Fruit fly (Drosophila melanogaster) whole organism, adult: ENCODE data around the gene CG42323.

Experiments
- CG11617 ChIP-seq: fragments of 200-800 bp; sonication (Bioruptor generic); optimal IDR thresholded peaks from 2 replicates; lab custom pipeline; 2017; ENCODE audit warnings: mild to moderate bottlenecking, missing biosample characterization, missing genetic modification reagents, missing genetic modification characterization
- CG12768 ChIP-seq: fragments of 200-800 bp; sonication (Bioruptor generic); optimal IDR thresholded peaks from 2 replicates; lab custom pipeline; 2017; ENCODE audit warnings: missing biosample characterization, missing genetic modification characterization, mild to moderate bottlenecking, moderate library complexity, missing genetic modification reagents
- CG14711 ChIP-seq: fragments of 200-800 bp; sonication (Bioruptor generic); optimal IDR thresholded peaks from 2 replicates; lab custom pipeline; 2018; ENCODE audit warnings: missing biosample characterization, mild to moderate bottlenecking, missing genetic modification characterization, moderate library complexity
- CG1620 ChIP-seq: fragments of 200-800 bp; sonication (Bioruptor generic); optimal IDR thresholded peaks from 2 replicates; lab custom pipeline; 2016; ENCODE audit warnings: missing biosample characterization, missing genetic modification characterization
- CG33017 ChIP-seq: fragments of 200-800 bp; sonication (Bioruptor generic); optimal IDR thresholded peaks from 2 replicates; lab custom pipeline; 2018; ENCODE audit warnings: missing biosample characterization, mild to moderate bottlenecking, missing genetic modification characterization, moderate library complexity
- CG5204 ChIP-seq: fragments of 200-800 bp; sonication (Bioruptor generic); optimal IDR thresholded peaks from 2 replicates; lab custom pipeline; 2016; ENCODE audit warnings: missing biosample characterization, missing genetic modification characterization
- CG7045 ChIP-seq: fragments of 200-800 bp; sonication (Bioruptor generic); optimal IDR thresholded peaks from 2 replicates; lab custom pipeline; 2017; ENCODE audit warnings: missing biosample characterization, mild to moderate bottlenecking, missing genetic modification characterization
- CG7101 ChIP-seq: fragments of 200-800 bp; sonication (Bioruptor generic); optimal IDR thresholded peaks from 2 replicates; lab custom pipeline; 2018; ENCODE audit warnings: missing biosample characterization, mild to moderate bottlenecking, missing genetic modification characterization, moderate library complexity
- Crg-1 ChIP-seq: fragments of 200-800 bp; sonication (Bioruptor generic); optimal IDR thresholded peaks from 2 replicates; lab custom pipeline; 2016; ENCODE audit warnings: missing biosample characterization, missing genetic modification characterization
- Hr96 ChIP-seq: fragments of 200-800 bp; sonication (Bioruptor generic); optimal IDR thresholded peaks from 2 replicates; lab custom pipeline; 2016; ENCODE audit warnings: missing biosample characterization, missing genetic modification characterization
- Mnt ChIP-seq: fragments of 200-800 bp; sonication (Bioruptor generic); optimal IDR thresholded peaks from 2 replicates; lab custom pipeline; 2016; ENCODE audit warnings: missing biosample characterization, mild to moderate bottlenecking, missing genetic modification characterization
- bab1 ChIP-seq: fragments of 200-800 bp; sonication (Bioruptor generic); optimal IDR thresholded peaks from 3 replicates; lab custom pipeline; 2019; ENCODE audit warnings: missing biosample characterization, mild to moderate bottlenecking, missing genetic modification characterization, moderate library complexity
- cic ChIP-seq: fragments of 200-800 bp; sonication (Bioruptor generic); optimal IDR thresholded peaks from 2 replicates; lab custom pipeline; 2017; ENCODE audit warnings: missing biosample characterization, mild to moderate bottlenecking, missing genetic modification characterization, moderate library complexity
- cnc ChIP-seq, 2 experiments: fragments of >200 bp; optimal IDR thresholded peaks; 2 replicates each; lab custom pipeline; 2017
- kay ChIP-seq: fragments of 200-800 bp; sonication (Bioruptor generic); peaks from one replicate; lab custom pipeline; 2016; ENCODE audit warnings: missing biosample characterization, missing genetic modification characterization, borderline replicate concordance
- ovo ChIP-seq: fragments of 200-800 bp; sonication (Bioruptor generic); optimal IDR thresholded peaks from 2 replicates; lab custom pipeline; 2016; ENCODE audit warnings: missing biosample characterization, missing genetic modification characterization
- pad ChIP-seq: fragments of 200-800 bp; sonication (Bioruptor generic); optimal IDR thresholded peaks from 3 replicates; lab custom pipeline; 2017; ENCODE audit warnings: missing biosample characterization, missing genetic modification characterization, mild to moderate bottlenecking, moderate library complexity, missing genetic modification reagents
- tj ChIP-seq: fragments of 200-800 bp; sonication (Bioruptor generic); optimal IDR thresholded peaks from 3 replicates; lab custom pipeline; 2017; ENCODE audit warnings: missing biosample characterization, mild to moderate bottlenecking, missing genetic modification characterization, moderate library complexity
- toe ChIP-seq: fragments of 200-800 bp; sonication (Bioruptor generic); optimal IDR thresholded peaks from 2 replicates; lab custom pipeline; 2016; ENCODE audit warnings: missing biosample characterization, missing genetic modification characterization

CG42323 gene

DNA sequence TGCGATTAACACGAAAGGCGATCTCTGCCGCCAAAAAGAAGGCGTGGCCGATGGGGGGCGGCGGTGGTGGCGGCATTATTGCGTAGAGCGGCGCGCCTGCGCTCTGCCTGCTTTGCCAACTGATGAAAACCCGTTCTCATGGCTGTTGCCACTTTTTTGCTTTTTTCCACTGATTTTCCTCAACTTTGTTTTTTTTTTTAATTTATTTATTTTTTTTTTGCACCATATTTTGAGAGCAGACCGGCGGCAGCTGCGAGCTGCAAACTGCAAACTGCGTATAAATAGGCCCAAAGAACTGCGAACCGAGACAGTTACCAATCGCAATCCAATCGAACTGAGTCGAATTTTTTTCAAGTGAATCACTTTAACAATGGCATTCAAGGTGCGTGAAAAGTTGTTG lies at the start of gene CG42323:
Gene CG42323, plus strand, starts transcription at position 302 of the 400 bp plus-strand sequence.
- TF ChIP-seq CG7045 (GFP tag; lab: Kevin White, UChicago) = no peak
- no peak for TF ChIP-seq CG5204
- no peak for TF ChIP-seq CG11617 (GFP tag; lab: Kevin White, UChicago)
- TF ChIP-seq ovo (GFP tag; lab: Kevin White, UChicago) = no peak
- TF ChIP-seq bab1 (GFP tag; lab: Kevin White, UChicago) = no peak
- TF ChIP-seq CG14711 = no peak
- TF ChIP-seq CG33017 (tag; lab: Kevin White, UChicago) = no peak
- TF ChIP-seq cic (GFP tag; lab: Kevin White, UChicago) = no peak
- no peak for TF ChIP-seq kay
- no peak for TF ChIP-seq toe
- no peak for TF ChIP-seq Hr96
- no peak for TF ChIP-seq Mnt (GFP tag; lab: Kevin White, UChicago)
- TF ChIP-seq CG7101 (tag; lab: Kevin White, UChicago) = no peak
- no peak for TF ChIP-seq cnc (optimal IDR thresholded peaks at IDR 0.05; lab: Kevin White, UChicago)
- no peak for TF ChIP-seq pad (GFP tag; lab: Kevin White, UChicago)

DNA sequence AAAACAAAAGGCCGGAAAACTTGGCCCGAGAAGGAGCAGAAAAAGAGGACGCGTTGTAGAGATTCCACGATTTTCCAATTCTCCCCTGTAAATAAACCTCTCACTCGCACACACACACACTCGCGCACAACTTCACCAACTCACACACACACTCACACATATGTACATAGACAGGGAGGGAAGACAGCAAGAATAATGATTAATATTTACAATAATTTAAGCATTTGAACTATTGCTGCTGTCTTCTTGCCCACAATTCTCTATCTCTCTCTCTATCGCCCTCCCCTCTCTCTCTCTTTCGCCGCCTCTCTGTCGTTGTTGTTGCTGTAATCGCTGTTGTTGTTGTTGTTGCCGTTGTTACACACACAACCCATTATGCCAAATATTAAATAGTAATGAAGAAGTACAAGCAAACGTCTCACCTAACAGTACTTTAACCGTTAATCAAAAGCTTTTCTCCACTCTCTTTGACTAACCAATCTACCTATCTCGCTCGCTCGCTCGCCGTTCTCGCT lies 47.7 kb upstream of the CG42323 start:
- TF ChIP-seq cnc (optimal IDR thresholded peaks at IDR 0.05; lab: Kevin White, UChicago) (no peak), pad (GFP tag; lab: Kevin White, UChicago) (peak; percentile 71), kay (no peak), bab1 (GFP tag; lab: Kevin White, UChicago) (no peak), cic (GFP tag; lab: Kevin White, UChicago) (peak; percentile 34), ovo (GFP tag; lab: Kevin White, UChicago) (peak; percentile 87), Hr96 (no peak)

dm6 chrX:18379791-18380190 lies 42.4 kb upstream of the CG42323 start, which contains the start of the genes por and CG6179:
Gene por, minus strand, starts transcription at chrX:18379854.
Gene CG6179, plus strand, starts transcription at chrX:18380082.
- TF ChIP-seq toe = no peak
- TF ChIP-seq CG7101 (tag; lab: Kevin White, UChicago) = no peak
- TF ChIP-seq cnc (optimal IDR thresholded peaks at IDR 0.05; lab: Kevin White, UChicago) = no peak
- TF ChIP-seq CG12768 = no peak
- TF ChIP-seq pad (GFP tag; lab: Kevin White, UChicago) = no peak
- TF ChIP-seq ovo (GFP tag; lab: Kevin White, UChicago) = no peak
- no peak for TF ChIP-seq CG11617 (GFP tag; lab: Kevin White, UChicago)
- TF ChIP-seq Mnt (GFP tag; lab: Kevin White, UChicago) = no peak
- TF ChIP-seq cic (GFP tag; lab: Kevin White, UChicago) = no peak
- no peak for TF ChIP-seq CG33017 (tag; lab: Kevin White, UChicago)
- TF ChIP-seq CG7045 (GFP tag; lab: Kevin White, UChicago) = no peak
- TF ChIP-seq tj (GFP tag; lab: Kevin White, UChicago) = no peak
- TF ChIP-seq CG5204 = no peak
- no peak for TF ChIP-seq Crg-1 (GFP tag; lab: Kevin White, UChicago)

DNA sequence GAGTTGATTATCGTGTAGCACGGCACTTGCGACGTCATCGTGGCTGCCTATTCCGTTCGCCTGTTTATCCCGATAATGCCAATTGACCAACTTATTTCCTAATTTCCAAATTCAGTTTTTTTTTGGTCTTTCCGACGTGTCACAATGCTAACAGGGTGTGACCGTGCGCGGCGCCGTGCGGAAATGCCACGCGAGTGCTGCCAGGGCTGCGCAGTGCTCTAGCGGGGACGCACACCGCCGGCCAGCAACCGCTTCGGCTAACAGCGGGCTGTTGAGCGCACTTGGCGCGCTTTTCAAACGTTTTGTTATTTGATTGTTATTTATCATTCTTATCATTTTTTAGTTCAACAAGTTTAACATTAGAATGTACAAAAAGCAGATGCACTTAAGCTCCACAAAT lies 37.2 kb upstream of the CG42323 start, which contains the start of gene betaCOP:
Gene betaCOP, minus strand, starts transcription at position 187 of the 400 bp plus-strand sequence.
- TF ChIP-seq CG14711 (no peak), bab1 (GFP tag; lab: Kevin White, UChicago) (peak; percentile 54), Mnt (GFP tag; lab: Kevin White, UChicago) (peak; percentile 28)

- TF ChIP-seq Mnt (GFP tag; lab: Kevin White, UChicago) = no peak
- TF ChIP-seq cic (GFP tag; lab: Kevin White, UChicago) = peak; percentile 9
- TF ChIP-seq Hr96 = no peak
- no peak for TF ChIP-seq pad (GFP tag; lab: Kevin White, UChicago)
Measured at dm6 chrX:18385801-18386200, 36.4 kb upstream of the CG42323 start.

- TF ChIP-seq bab1 (GFP tag; lab: Kevin White, UChicago) (no peak), cic (GFP tag; lab: Kevin White, UChicago) (no peak), CG7045 (GFP tag; lab: Kevin White, UChicago) (no peak), tj (GFP tag; lab: Kevin White, UChicago) (no peak), Crg-1 (GFP tag; lab: Kevin White, UChicago) (no peak), CG14711 (no peak), CG7101 (tag; lab: Kevin White, UChicago) (no peak), Hr96 (no peak), cnc (optimal IDR thresholded peaks at IDR 0.05; lab: Kevin White, UChicago) (no peak), Mnt (GFP tag; lab: Kevin White, UChicago) (no peak), pad (GFP tag; lab: Kevin White, UChicago) (no peak), CG1620 (GFP tag; lab: Kevin White, UChicago) (no peak), toe (no peak), ovo (GFP tag; lab: Kevin White, UChicago) (no peak)
Measured at dm6 chrX:18386784-18387183, 35.4 kb upstream of the CG42323 start, which contains the start of gene Tsf1. Gene Tsf1, plus strand, starts transcription at chrX:18387084.

dm6 chrX:18395157-18395556 lies 27.1 kb upstream of the CG42323 start:
- TF ChIP-seq CG7045 (GFP tag; lab: Kevin White, UChicago) (no peak), Mnt (GFP tag; lab: Kevin White, UChicago) (peak; percentile 44), cic (GFP tag; lab: Kevin White, UChicago) (peak; percentile 73), pad (GFP tag; lab: Kevin White, UChicago) (no peak), tj (GFP tag; lab: Kevin White, UChicago) (peak; percentile 61)
